Fruit fly (Drosophila melanogaster) whole organism, embryonic: ENCODE measurements around the gene BNIP3.
A peak's percentile ranks its signal among the peaks of the same experiment; 100 is the strongest.

ENCODE experiments used
- Atf6 ChIP-seq: fragments of 200-800 bp; sonication (Bioruptor generic); IDR thresholded peaks from 2 replicates; pipeline ENCODE4 v1.3.6; 2022; ENCODE audit warnings: missing biosample characterization, missing genetic modification characterization
- Awh ChIP-seq: fragments of 200-800 bp; sonication (Bioruptor generic); IDR thresholded peaks from 2 replicates; pipeline ENCODE4, ENCODE4 v1.3.6; 2022; ENCODE audit warnings: missing biosample characterization, missing genetic modification characterization
- Bdp1 ChIP-seq: fragments of 200-800 bp; sonication (Bioruptor generic); optimal IDR thresholded peaks from 3 replicates; lab custom pipeline; 2016; ENCODE audit warnings: missing biosample characterization, missing genetic modification characterization
- CG10654 ChIP-seq: fragments of 200-800 bp; sonication (Bioruptor generic); optimal IDR thresholded peaks from 2 replicates; lab custom pipeline; 2016; ENCODE audit warnings: missing biosample characterization, missing genetic modification characterization
- CG11696 ChIP-seq: fragments of 200-800 bp; sonication (Bioruptor generic); IDR thresholded peaks from 2 replicates; pipeline ENCODE4 v1.3.6; 2022; ENCODE audit warnings: missing biosample characterization, missing genetic modification characterization
- CG12104 ChIP-seq: fragments of 200-800 bp; sonication (Bioruptor generic); optimal IDR thresholded peaks from 3 replicates; lab custom pipeline; 2016; ENCODE audit warnings: missing biosample characterization, missing genetic modification characterization
- CG12659 ChIP-seq: fragments of 200-800 bp; sonication (Bioruptor generic); optimal IDR thresholded peaks from 3 replicates; lab custom pipeline; 2017; ENCODE audit warnings: mild to moderate bottlenecking, missing biosample characterization, missing genetic modification reagents, missing genetic modification characterization
- CG13894 ChIP-seq: fragments of 200-800 bp; sonication (Bioruptor generic); optimal IDR thresholded peaks from 3 replicates; lab custom pipeline; 2018; ENCODE audit warnings: missing biosample characterization, mild to moderate bottlenecking, missing genetic modification characterization, moderate library complexity
- CG1603 ChIP-seq: fragments of 200-800 bp; sonication (Bioruptor generic); optimal IDR thresholded peaks from 2 replicates; lab custom pipeline; 2019; ENCODE audit warnings: missing biosample characterization, mild to moderate bottlenecking, missing genetic modification characterization, moderate library complexity
- CG17912 ChIP-seq: fragments of 200-800 bp; sonication (Bioruptor generic); optimal IDR thresholded peaks from 2 replicates; lab custom pipeline; 2018; ENCODE audit warnings: missing biosample characterization, mild to moderate bottlenecking, missing genetic modification characterization
- CG18476 ChIP-seq: fragments of 200-800 bp; sonication (Bioruptor generic); optimal IDR thresholded peaks from 2 replicates; lab custom pipeline; 2016; ENCODE audit warnings: missing biosample characterization, mild to moderate bottlenecking, missing genetic modification characterization
- CG2120 ChIP-seq: fragments of 200-800 bp; sonication (Bioruptor generic); optimal IDR thresholded peaks from 3 replicates; lab custom pipeline; 2016; ENCODE audit warnings: missing biosample characterization, missing genetic modification characterization
- CG2129 ChIP-seq: fragments of 200-800 bp; sonication (Bioruptor generic); IDR thresholded peaks from 2 replicates; pipeline ENCODE4 v1.3.6; 2022; ENCODE audit warnings: missing biosample characterization, missing genetic modification characterization; ENCODE audit not compliant: partially characterized antibody
- CG32767 ChIP-seq: fragments of 200-800 bp; sonication (Bioruptor generic); IDR thresholded peaks from 2 replicates; pipeline ENCODE4 v1.3.6; 2022; ENCODE audit warnings: missing biosample characterization, missing genetic modification characterization
- CG4730 ChIP-seq: fragments of 200-800 bp; sonication (Bioruptor generic); IDR thresholded peaks from 2 replicates; pipeline ENCODE4 v1.3.6; 2022; ENCODE audit warnings: missing biosample characterization, missing genetic modification characterization
- CG4820 ChIP-seq: fragments of 200-800 bp; sonication (Bioruptor generic); optimal IDR thresholded peaks from 3 replicates; lab custom pipeline; 2016; ENCODE audit warnings: missing biosample characterization, missing genetic modification characterization
- CG6272 ChIP-seq: fragments of 200-800 bp; sonication (Bioruptor generic); IDR thresholded peaks from 2 replicates; pipeline ENCODE4 v1.3.6; 2022; ENCODE audit warnings: missing biosample characterization, missing genetic modification characterization
- CG6654 ChIP-seq: fragments of 200-800 bp; sonication (Bioruptor generic); optimal IDR thresholded peaks from 2 replicates; lab custom pipeline; 2017; ENCODE audit warnings: missing biosample characterization, mild to moderate bottlenecking, missing genetic modification characterization
- CG6765 ChIP-seq: fragments of 200-800 bp; sonication (Bioruptor generic); optimal IDR thresholded peaks from 3 replicates; lab custom pipeline; 2017; ENCODE audit warnings: missing biosample characterization, mild to moderate bottlenecking, missing genetic modification characterization
- CG6854 ChIP-seq: fragments of 200-800 bp; sonication (Bioruptor generic); optimal IDR thresholded peaks from 3 replicates; lab custom pipeline; 2017; ENCODE audit warnings: missing biosample characterization, mild to moderate bottlenecking, missing genetic modification characterization
- CG7987 ChIP-seq: fragments of 200-800 bp; sonication (Bioruptor generic); optimal IDR thresholded peaks from 2 replicates; lab custom pipeline; 2018; ENCODE audit warnings: missing biosample characterization, mild to moderate bottlenecking, missing genetic modification characterization, moderate library complexity
- CG9797 ChIP-seq: fragments of 200-800 bp; sonication (Bioruptor generic); optimal IDR thresholded peaks from 3 replicates; lab custom pipeline; 2018; ENCODE audit warnings: missing biosample characterization, mild to moderate bottlenecking, missing genetic modification characterization
- HLH4C ChIP-seq: fragments of 200-800 bp; sonication (Bioruptor generic); IDR thresholded peaks from 3 replicates; pipeline ENCODE4 v1.3.6; 2022; ENCODE audit warnings: missing biosample characterization, missing genetic modification characterization; ENCODE audit not compliant: partially characterized antibody
- MESR4 ChIP-seq: fragments of 200-800 bp; sonication (Bioruptor generic); optimal IDR thresholded peaks from 2 replicates; lab custom pipeline; 2018; ENCODE audit warnings: missing biosample characterization, mild to moderate bottlenecking, missing genetic modification characterization, moderate library complexity
- Meics ChIP-seq: fragments of 200-800 bp; sonication (Bioruptor generic); optimal IDR thresholded peaks from 2 replicates; lab custom pipeline; 2017; ENCODE audit warnings: missing biosample characterization, mild to moderate bottlenecking, missing genetic modification characterization
- Sox100B ChIP-seq: fragments of 200-800 bp; sonication (Bioruptor generic); optimal IDR thresholded peaks from 3 replicates; lab custom pipeline; 2018; ENCODE audit warnings: missing biosample characterization, mild to moderate bottlenecking, missing genetic modification characterization
- Xrp1 ChIP-seq: fragments of 200-800 bp; sonication (Bioruptor generic); IDR thresholded peaks from 2 replicates; pipeline ENCODE4 v1.3.6; 2022; ENCODE audit warnings: missing biosample characterization, missing genetic modification characterization
- YL-1 ChIP-seq: fragments of 200-800 bp; sonication (Bioruptor generic); optimal IDR thresholded peaks from 3 replicates; lab custom pipeline; 2017; ENCODE audit warnings: missing biosample characterization, mild to moderate bottlenecking, missing genetic modification characterization
- ab ChIP-seq: fragments of 200-800 bp; sonication (Bioruptor generic); optimal IDR thresholded peaks from 2 replicates; lab custom pipeline; 2016; ENCODE audit warnings: missing biosample characterization, missing genetic modification characterization
- ac ChIP-seq: fragments of 200-800 bp; sonication (Bioruptor generic); optimal IDR thresholded peaks from 3 replicates; lab custom pipeline; 2017; ENCODE audit warnings: missing biosample characterization, mild to moderate bottlenecking, missing genetic modification characterization
- caup ChIP-seq: fragments of 200-800 bp; sonication (Bioruptor generic); optimal IDR thresholded peaks from 3 replicates; lab custom pipeline; 2017; ENCODE audit warnings: missing biosample characterization, mild to moderate bottlenecking, missing genetic modification characterization, moderate library complexity; ENCODE audit not compliant: severe bottlenecking
- crp ChIP-seq, 2 experiments: fragments of 200-800 bp; sonication (Bioruptor generic); optimal IDR thresholded peaks; 2 replicates in 1 of 2; 3 replicates in 1 of 2; lab custom pipeline; 2017; ENCODE audit warnings: missing biosample characterization in 2 of 2, missing genetic modification characterization in 2 of 2, mild to moderate bottlenecking in 1 of 2, moderate library complexity in 1 of 2
- dpn ChIP-seq, 2 experiments: fragments of 200-800 bp; sonication (Bioruptor generic); optimal IDR thresholded peaks; 3 replicates each; lab custom pipeline; 2016; ENCODE audit warnings: missing biosample characterization in 2 of 2, missing genetic modification characterization in 2 of 2
- dysf ChIP-seq: fragments of 200-800 bp; sonication (Bioruptor generic); IDR thresholded peaks from 3 replicates; pipeline ENCODE4 v1.3.6; 2022; ENCODE audit warnings: missing biosample characterization, missing genetic modification characterization
- exex ChIP-seq: fragments of 200-800 bp; sonication (Bioruptor generic); optimal IDR thresholded peaks from 4 replicates; lab custom pipeline; 2018; ENCODE audit warnings: missing biosample characterization, mild to moderate bottlenecking, missing genetic modification characterization, moderate library complexity
- gcm2 ChIP-seq: fragments of 200-800 bp; sonication (Bioruptor generic); optimal IDR thresholded peaks from 2 replicates; lab custom pipeline; 2016; ENCODE audit warnings: missing biosample characterization, missing genetic modification characterization
- gem ChIP-seq: fragments of 200-800 bp; sonication (Bioruptor generic); optimal IDR thresholded peaks from 2 replicates; lab custom pipeline; 2019; ENCODE audit warnings: missing biosample characterization, mild to moderate bottlenecking, missing genetic modification characterization, moderate library complexity
- her ChIP-seq: fragments of 200-800 bp; sonication (Bioruptor generic); optimal IDR thresholded peaks from 2 replicates; lab custom pipeline; 2016; ENCODE audit warnings: missing biosample characterization, missing genetic modification characterization
- ind ChIP-seq: fragments of 200-800 bp; sonication (Bioruptor generic); optimal IDR thresholded peaks from 3 replicates; lab custom pipeline; 2016; ENCODE audit warnings: missing biosample characterization, missing genetic modification characterization
- klu ChIP-seq: fragments of 200-800 bp; sonication (Bioruptor generic); IDR thresholded peaks from 2 replicates; pipeline ENCODE4 v1.3.6; 2022; ENCODE audit warnings: missing biosample characterization, missing genetic modification characterization
- lov ChIP-seq, 2 experiments: fragments of 200-800 bp in 1 of 2; fragments of >200 bp in 1 of 2; sonication (Bioruptor generic) in 1 of 2; IDR thresholded peaks in 1 of 2; optimal IDR thresholded peaks in 1 of 2; 2 replicates in 1 of 2; 3 replicates in 1 of 2; pipeline versions ENCODE4 v1.3.6 to Lab custom; 2017 to 2022; ENCODE audit warnings: missing biosample characterization in 1 of 2, missing genetic modification characterization in 1 of 2
- luna ChIP-seq: fragments of 200-800 bp; sonication (Bioruptor generic); optimal IDR thresholded peaks from 2 replicates; lab custom pipeline; 2016; ENCODE audit warnings: missing biosample characterization, missing genetic modification characterization
- pb ChIP-seq: fragments of 200-800 bp; sonication (Bioruptor generic); optimal IDR thresholded peaks from 3 replicates; lab custom pipeline; 2016; ENCODE audit warnings: missing biosample characterization, missing genetic modification characterization
- sna ChIP-seq: fragments of 200-800 bp; sonication (Bioruptor generic); IDR thresholded peaks from 2 replicates; pipeline ENCODE4 v1.3.6; 2022; ENCODE audit warnings: missing biosample characterization, missing genetic modification characterization; ENCODE audit not compliant: partially characterized antibody
- tgo ChIP-seq: fragments of 200-800 bp; sonication (Bioruptor generic); IDR thresholded peaks from 3 replicates; pipeline ENCODE4 v1.3.6; 2022; ENCODE audit warnings: missing biosample characterization, missing genetic modification characterization
- unc-4 ChIP-seq: fragments of 200-800 bp; sonication (Bioruptor generic); IDR thresholded peaks from 2 replicates; pipeline ENCODE4 v1.3.6; 2022; ENCODE audit warnings: missing biosample characterization, missing genetic modification characterization; ENCODE audit not compliant: partially characterized antibody
- zen ChIP-seq: fragments of 200-800 bp; sonication (Bioruptor generic); optimal IDR thresholded peaks from 3 replicates; lab custom pipeline; 2018; ENCODE audit warnings: missing biosample characterization, mild to moderate bottlenecking, missing genetic modification characterization, moderate library complexity

Gene BNIP3

DNA sequence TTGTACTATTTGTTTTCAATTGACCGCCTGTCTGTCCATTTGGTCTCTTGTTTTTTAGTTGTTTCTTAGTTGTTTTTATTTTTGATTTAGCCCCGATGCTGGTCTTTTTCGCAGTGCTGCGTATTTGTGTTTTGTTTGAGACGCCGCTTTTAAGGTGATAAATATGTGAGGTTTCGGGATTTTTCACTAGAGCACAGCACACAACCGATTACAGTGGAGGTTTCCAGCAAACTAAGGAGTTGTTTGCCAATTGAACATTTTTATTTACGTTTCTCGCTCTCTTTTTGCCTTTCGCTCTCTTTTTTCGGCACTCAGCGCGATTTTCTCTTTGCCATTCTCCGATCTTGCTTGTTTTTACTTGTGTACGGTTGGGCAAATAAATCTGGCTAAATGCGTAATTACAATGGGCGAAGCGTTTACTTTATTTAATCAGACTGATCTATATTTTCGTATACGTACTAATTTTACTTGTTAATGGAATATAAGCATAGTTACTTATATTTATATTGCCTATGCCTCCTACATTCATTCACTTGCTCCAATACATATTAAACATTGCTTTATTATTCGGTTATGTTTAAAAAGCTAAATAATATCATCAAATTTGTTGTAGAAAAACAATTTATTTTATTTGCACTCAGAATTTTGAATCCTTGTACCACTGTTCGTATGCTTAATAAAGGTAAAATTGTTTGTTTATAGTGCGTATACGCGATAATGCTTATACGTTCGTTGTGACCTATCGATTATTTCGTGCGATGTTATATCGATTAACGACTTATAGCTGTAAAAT, 21.2 kb upstream of the BNIP3 start, which contains the start of gene Rcd2 (continued):
- TF ChIP-seq Sox100B = peak; percentile 90
- peak; percentile 92 for TF ChIP-seq CG6854 (GFP tag; lab: Kevin White, UChicago)
- peak; percentile 29 for TF ChIP-seq CG4820
- TF ChIP-seq CG11696 = peak; percentile 73
- TF ChIP-seq HLH4C (GFP tag; lab: Robert Waterston, UW) = peak; percentile 86
- TF ChIP-seq Meics (GFP tag; lab: Kevin White, UChicago) = peak; percentile 93
- peak; percentile 43 for TF ChIP-seq CG6272 (GFP tag; lab: Robert Waterston, UW)
- peak; percentile 63 for TF ChIP-seq CG7987
- TF ChIP-seq dysf (GFP tag; lab: Robert Waterston, UW) = peak; percentile 87
- TF ChIP-seq dpn (GFP tag; optimal IDR thresholded peaks at IDR 0.05; lab: Kevin White, UChicago) = peak; percentile 28 to 65
- TF ChIP-seq luna = no peak
- TF ChIP-seq CG32767 (GFP tag; lab: Robert Waterston, UW) = no peak; the same call in 1 of the 2 replicates
- TF ChIP-seq CG2120 (GFP tag; lab: Kevin White, UChicago) = peak; percentile 91
- no peak for TF ChIP-seq ab (GFP tag; lab: Kevin White, UChicago)
- peak; percentile 46 for TF ChIP-seq CG12104 (GFP tag; lab: Kevin White, UChicago)
- TF ChIP-seq zen (tag; lab: Kevin White, UChicago) = peak; percentile 43
- TF ChIP-seq CG6765 = peak; percentile 89
- TF ChIP-seq ind (GFP tag; lab: Kevin White, UChicago) = peak; percentile 71
- peak; percentile 49 for TF ChIP-seq YL-1
- peak; percentile 76 for TF ChIP-seq CG1603
- peak; percentile 64; the same call in 1 of the 2 replicates for TF ChIP-seq CG2129 (GFP tag; lab: Robert Waterston, UW)
- peak; percentile 64; the same call in 1 of the 2 replicates for TF ChIP-seq Awh
- peak; percentile 55 for TF ChIP-seq CG17912 (GFP tag; lab: Kevin White, UChicago)
- TF ChIP-seq Atf6 (GFP tag; lab: Robert Waterston, UW) = peak; percentile 86
- TF ChIP-seq tgo (GFP tag; lab: Robert Waterston, UW) = peak; percentile 82
- no peak for TF ChIP-seq CG9797
- peak; percentile 95 for TF ChIP-seq CG12659
- TF ChIP-seq gcm2 (GFP tag; lab: Kevin White, UChicago) = peak; percentile 21
- peak; percentile 89 for TF ChIP-seq unc-4 (GFP tag; lab: Robert Waterston, UW)
- peak; percentile 5 for TF ChIP-seq pb (GFP tag; lab: Kevin White, UChicago)
- TF ChIP-seq gem (tag; lab: Kevin White, UChicago) = peak; percentile 93
- peak; percentile 50; the same call in 1 of the 2 replicates for TF ChIP-seq CG4730 (GFP tag; lab: Robert Waterston, UW)
- TF ChIP-seq sna = peak; percentile 91
- TF ChIP-seq klu (GFP tag; lab: Robert Waterston, UW) = peak; percentile 64
- peak in 1 of 2 experiments; percentile 4 for TF ChIP-seq crp (GFP tag; optimal IDR thresholded peaks at IDR 0.05; lab: Kevin White, UChicago)
- TF ChIP-seq Bdp1 (GFP tag; lab: Kevin White, UChicago) = peak; percentile 49
- peak; percentile 33 for TF ChIP-seq ac (GFP tag; lab: Kevin White, UChicago)
- peak; percentile 77 for TF ChIP-seq Xrp1 (GFP tag; lab: Robert Waterston, UW)
- TF ChIP-seq CG6654 (GFP tag; lab: Kevin White, UChicago) = peak; percentile 11
- TF ChIP-seq lov (optimal IDR thresholded peaks at IDR 0.05; lab: Kevin White, UChicago) = no peak
- TF ChIP-seq lov (GFP tag; IDR thresholded peaks at IDR 0.05; lab: Robert Waterston, UW) = peak; percentile 47; the same call in 1 of the 3 replicates
- peak; percentile 91 for TF ChIP-seq CG13894
- peak; percentile 67 for TF ChIP-seq CG18476 (GFP tag; lab: Kevin White, UChicago)
- TF ChIP-seq her (GFP tag; lab: Kevin White, UChicago) = no peak
- peak; percentile 88 for TF ChIP-seq caup (GFP tag; lab: Kevin White, UChicago)
- TF ChIP-seq exex = peak; percentile 85
- no peak for TF ChIP-seq MESR4 (GFP tag; lab: Kevin White, UChicago)
- TF ChIP-seq CG10654 (GFP tag; lab: Kevin White, UChicago) = peak; percentile 61
